Fruit fly (Drosophila melanogaster): ENCODE measurements around the gene CG1750.

Gene CG1750

dm6 chr3R:31213227-31213626, 41.5 kb downstream of the CG1750 start, which contains the start of the genes Zwilch and CG1542 (continued):
- TF ChIP-seq Neu2 (GFP tag; optimal IDR thresholded peaks at IDR 0.05; ENCODE audit: borderline replicate concordance) (no peak), sens (GFP tag) (peak; percentile 78), HLH54F (GFP tag; optimal IDR thresholded peaks at IDR 0.05) (no peak), CG2120 (GFP tag; optimal IDR thresholded peaks at IDR 0.05) (no peak), Dip3 (GFP tag; optimal IDR thresholded peaks at IDR 0.05) (no peak), CoRest (tag; optimal IDR thresholded peaks at IDR 0.05) (peak; percentile 25), tgo (GFP tag; IDR thresholded peaks at IDR 0.05) (no peak), MESR4 (GFP tag; optimal IDR thresholded peaks at IDR 0.05) (peak; percentile 66), sqz (GFP tag; optimal IDR thresholded peaks at IDR 0.05) (no peak), Atf6 (GFP tag; IDR thresholded peaks at IDR 0.05) (no peak), Poxn (GFP tag; IDR thresholded peaks at IDR 0.05) (no peak), chinmo (GFP tag; IDR thresholded peaks at IDR 0.05; ENCODE audit: partially characterized antibody) (peak; percentile 88; the same call in 3 of the 4 replicates), hb (GFP tag; IDR thresholded peaks at IDR 0.05; ENCODE audit: partially characterized antibody) (peak; percentile 75; the same call in 2 of the 3 replicates), CG14667 (GFP tag; IDR thresholded peaks at IDR 0.05) (no peak), tup (GFP tag; optimal IDR thresholded peaks at IDR 0.05) (no peak), Hr51 (GFP tag; optimal IDR thresholded peaks at IDR 0.05) (no peak), Sox102F (GFP tag; optimal IDR thresholded peaks at IDR 0.05) (no peak), Mes4 (GFP tag; optimal IDR thresholded peaks at IDR 0.05) (no peak), phol (tag; optimal IDR thresholded peaks at IDR 0.05) (no peak), CHES-1-like (GFP tag; optimal IDR thresholded peaks at IDR 0.05) (peak; percentile 9), gt (GFP tag; IDR thresholded peaks at IDR 0.05) (no peak), z (GFP tag; IDR thresholded peaks at IDR 0.05) (no peak), CG11504 (tag; optimal IDR thresholded peaks at IDR 0.05) (no peak), CG14860 (GFP tag; IDR thresholded peaks at IDR 0.05; ENCODE audit: partially characterized antibody) (peak; percentile 66), eve (GFP tag; optimal IDR thresholded peaks at IDR 0.05) (no peak), ash1 (GFP tag; optimal IDR thresholded peaks at IDR 0.05) (no peak), Sry-β (GFP tag; optimal IDR thresholded peaks at IDR 0.05) (no peak), Awh (GFP tag; IDR thresholded peaks at IDR 0.05) (no peak), Nf-YA (GFP tag; IDR thresholded peaks at IDR 0.05) (no peak), CG2116 (GFP tag; optimal IDR thresholded peaks at IDR 0.05) (peak; percentile 90), Abd-B (GFP tag; optimal IDR thresholded peaks at IDR 0.05) (peak; percentile 45), pros (GFP tag; optimal IDR thresholded peaks at IDR 0.05) (no peak), stwl (tag; optimal IDR thresholded peaks at IDR 0.05) (peak; percentile 92), ab (GFP tag; optimal IDR thresholded peaks at IDR 0.05) (no peak), BEAF-32 (GFP tag; optimal IDR thresholded peaks at IDR 0.05) (peak; percentile 77), lilli (GFP tag; optimal IDR thresholded peaks at IDR 0.05) (no peak), twi (tag; optimal IDR thresholded peaks at IDR 0.05) (no peak), Ada2b (GFP tag; IDR thresholded peaks at IDR 0.05) (no peak), CG15073 (GFP tag; optimal IDR thresholded peaks at IDR 0.05) (no peak), bab2 (GFP tag; optimal IDR thresholded peaks at IDR 0.05) (no peak), grau (tag; optimal IDR thresholded peaks at IDR 0.05) (no peak), tap (tag; optimal IDR thresholded peaks at IDR 0.05) (no peak), CG1832 (GFP tag; optimal IDR thresholded peaks at IDR 0.05) (no peak), CG32772 (GFP tag; IDR thresholded peaks at IDR 0.05) (no peak), CG2712 (tag; optimal IDR thresholded peaks at IDR 0.05) (no peak), prd (optimal IDR thresholded peaks at IDR 0.05) (no peak), prd (GFP tag; IDR thresholded peaks at IDR 0.05) (no peak), CG13624 (GFP tag; optimal IDR thresholded peaks at IDR 0.05) (no peak), Mrtf (GFP tag; IDR thresholded peaks at IDR 0.05) (no peak), CG17361 (GFP tag; IDR thresholded peaks at IDR 0.05) (no peak), Six4 (GFP tag; optimal IDR thresholded peaks at IDR 0.05) (no peak), CG9437 (GFP tag; optimal IDR thresholded peaks at IDR 0.05) (no peak)

Data from whole organism, embryonic.